Fruit fly (Drosophila melanogaster) whole organism: ENCODE results near the gene CG4020.

Experiments
- EcR ChIP-seq, 2 experiments: fragments of >200 bp; optimal IDR thresholded peaks; 2 replicates each; lab custom pipeline; 2017; ENCODE audit warnings: missing biosample characterization in 2 of 2, missing genetic modification characterization in 2 of 2, missing genetic modification reagents in 2 of 2
- pan ChIP-seq: fragments of >200 bp; optimal IDR thresholded peaks from 2 replicates; lab custom pipeline; 2017
- psq ChIP-seq: fragments of >200 bp; optimal IDR thresholded peaks from 2 replicates; lab custom pipeline; 2017

DNA sequence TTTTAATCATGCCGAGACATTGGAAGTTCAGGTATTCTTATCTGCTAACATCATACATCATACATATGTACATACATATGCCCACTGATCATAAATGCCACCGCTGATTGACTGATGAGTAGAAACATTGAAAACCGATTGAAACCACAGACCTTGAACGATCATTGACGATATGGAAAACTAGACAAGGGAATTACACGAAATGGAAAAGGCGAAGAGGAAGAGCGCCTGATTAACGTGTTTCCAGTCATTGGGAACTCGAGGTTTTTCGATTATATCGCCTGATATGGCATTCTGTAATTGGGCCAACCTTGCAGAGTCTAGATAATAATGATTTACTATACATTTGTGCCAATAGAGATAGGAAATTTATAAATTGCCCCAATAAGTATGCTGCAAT is 20.7 kb upstream of the CG4020 start:
- TF ChIP-seq psq = no peak
- no peak for TF ChIP-seq pan (lab: Kevin White, UChicago)
- TF ChIP-seq EcR (GFP tag; optimal IDR thresholded peaks at IDR 0.05; lab: Kevin White, UChicago) = no peak
